Fruit fly (Drosophila melanogaster) whole organism, embryonic: ENCODE data around the gene tHMG1.

Experiments used
- Blimp-1 ChIP-seq: fragments of 200-800 bp; sonication (Bioruptor generic); optimal IDR thresholded peaks from 3 replicates; lab custom pipeline; 2018; ENCODE audit warnings: missing biosample characterization, missing genetic modification characterization, mild to moderate bottlenecking, moderate library complexity, missing genetic modification reagents
- CG10147 ChIP-seq: fragments of 200-800 bp; sonication (Bioruptor generic); optimal IDR thresholded peaks from 2 replicates; lab custom pipeline; 2019; ENCODE audit warnings: missing biosample characterization, mild to moderate bottlenecking, missing genetic modification characterization, moderate library complexity
- CG1024 ChIP-seq: fragments of 200-800 bp; sonication (Bioruptor generic); IDR thresholded peaks from 2 replicates; pipeline ENCODE4 v1.3.6; 2022; ENCODE audit warnings: missing biosample characterization, missing genetic modification characterization
- CG10321 ChIP-seq: fragments of 200-800 bp; sonication (Bioruptor generic); IDR thresholded peaks from 2 replicates; pipeline ENCODE4 v1.3.6; 2022; ENCODE audit warnings: missing biosample characterization, missing genetic modification characterization
- CG11456 ChIP-seq: fragments of 200-800 bp; sonication (Bioruptor generic); IDR thresholded peaks from 3 replicates; pipeline ENCODE4 v1.3.6; 2022; ENCODE audit warnings: missing biosample characterization, missing genetic modification characterization
- CG11723 ChIP-seq: fragments of 200-800 bp; sonication (Bioruptor generic); optimal IDR thresholded peaks from 2 replicates; lab custom pipeline; 2017; ENCODE audit warnings: missing biosample characterization, mild to moderate bottlenecking, missing genetic modification characterization
- CG12071 ChIP-seq: fragments of 200-800 bp; sonication (Bioruptor generic); optimal IDR thresholded peaks from 3 replicates; lab custom pipeline; 2018; ENCODE audit warnings: missing biosample characterization, mild to moderate bottlenecking, missing genetic modification characterization
- CG12659 ChIP-seq: fragments of 200-800 bp; sonication (Bioruptor generic); optimal IDR thresholded peaks from 3 replicates; lab custom pipeline; 2017; ENCODE audit warnings: mild to moderate bottlenecking, missing biosample characterization, missing genetic modification reagents, missing genetic modification characterization
- CG14667 ChIP-seq: fragments of 200-800 bp; sonication (Bioruptor generic); IDR thresholded peaks from 2 replicates; pipeline ENCODE4 v1.3.6; 2022; ENCODE audit warnings: missing biosample characterization, missing genetic modification characterization
- CG15514 ChIP-seq: fragments of 200-800 bp; sonication (Bioruptor generic); optimal IDR thresholded peaks from 3 replicates; lab custom pipeline; 2017; ENCODE audit warnings: missing biosample characterization, missing genetic modification characterization, mild to moderate bottlenecking, moderate library complexity, missing genetic modification reagents
- CG15696 ChIP-seq: fragments of 200-800 bp; sonication (Bioruptor generic); optimal IDR thresholded peaks from 2 replicates; lab custom pipeline; 2019; ENCODE audit warnings: missing biosample characterization, mild to moderate bottlenecking, missing genetic modification characterization, moderate library complexity
- CG16815 ChIP-seq: fragments of 200-800 bp; sonication (Bioruptor generic); optimal IDR thresholded peaks from 3 replicates; lab custom pipeline; 2017; ENCODE audit warnings: missing biosample characterization, mild to moderate bottlenecking, missing genetic modification characterization
- CG17361 ChIP-seq: fragments of 200-800 bp; sonication (Bioruptor generic); IDR thresholded peaks from 3 replicates; pipeline ENCODE4 v1.3.6; 2022; ENCODE audit warnings: missing biosample characterization, missing genetic modification characterization
- CG31441 ChIP-seq: fragments of 200-800 bp; sonication (Bioruptor generic); IDR thresholded peaks from 2 replicates; pipeline ENCODE4 v1.3.6; 2022; ENCODE audit warnings: missing biosample characterization, missing genetic modification characterization
- CG32767 ChIP-seq: fragments of 200-800 bp; sonication (Bioruptor generic); IDR thresholded peaks from 2 replicates; pipeline ENCODE4 v1.3.6; 2022; ENCODE audit warnings: missing biosample characterization, missing genetic modification characterization
- CG3838 ChIP-seq: fragments of 200-800 bp; sonication (Bioruptor generic); optimal IDR thresholded peaks from 3 replicates; lab custom pipeline; 2016; ENCODE audit warnings: missing biosample characterization, missing genetic modification characterization
- CG42726 ChIP-seq: fragments of 200-800 bp; sonication (Bioruptor generic); IDR thresholded peaks from 2 replicates; pipeline ENCODE4 v1.3.6; 2022; ENCODE audit warnings: missing biosample characterization, missing genetic modification characterization; ENCODE audit not compliant: partially characterized antibody
- CG4360 ChIP-seq: fragments of 200-800 bp; sonication (Bioruptor generic); IDR thresholded peaks from 2 replicates; pipeline ENCODE4 v1.3.6; 2022; ENCODE audit warnings: missing biosample characterization, missing genetic modification characterization
- CG4404 ChIP-seq: fragments of 200-800 bp; sonication (Bioruptor generic); IDR thresholded peaks from 2 replicates; pipeline ENCODE4 v1.3.6; 2022; ENCODE audit warnings: missing biosample characterization, missing genetic modification characterization
- CG6765 ChIP-seq: fragments of 200-800 bp; sonication (Bioruptor generic); optimal IDR thresholded peaks from 3 replicates; lab custom pipeline; 2017; ENCODE audit warnings: missing biosample characterization, mild to moderate bottlenecking, missing genetic modification characterization
- CG9215 ChIP-seq: fragments of 200-800 bp; sonication (Bioruptor generic); IDR thresholded peaks from 2 replicates; pipeline ENCODE4 v1.3.6; 2022; ENCODE audit warnings: missing biosample characterization, missing genetic modification characterization
- Deaf1 ChIP-seq: fragments of 200-800 bp; optimal IDR thresholded peaks from 3 replicates; lab custom pipeline; 2019; ENCODE audit warnings: missing biosample characterization, mild to moderate bottlenecking, missing genetic modification characterization, moderate library complexity
- Doc2 ChIP-seq: fragments of 200-800 bp; sonication (Bioruptor generic); IDR thresholded peaks from 2 replicates; pipeline ENCODE4 v1.3.6; 2022; ENCODE audit warnings: missing biosample characterization, missing genetic modification characterization
- Dref ChIP-seq: fragments of 200-800 bp; sonication (Bioruptor generic); IDR thresholded peaks from 2 replicates; pipeline ENCODE4 v1.3.6; 2022; ENCODE audit warnings: missing biosample characterization, missing genetic modification characterization
- E2f2 ChIP-seq: fragments of 200-800 bp; sonication (Bioruptor generic); IDR thresholded peaks from 2 replicates; pipeline ENCODE4 v1.3.6; 2022; ENCODE audit warnings: missing biosample characterization, missing genetic modification characterization
- Gsc ChIP-seq: fragments of 200-800 bp; sonication (Bioruptor generic); IDR thresholded peaks from 2 replicates; pipeline ENCODE4 v1.3.6; 2022; ENCODE audit warnings: missing biosample characterization, missing genetic modification characterization
- H15 ChIP-seq: fragments of 200-800 bp; sonication (Bioruptor generic); IDR thresholded peaks from 3 replicates; pipeline ENCODE4 v1.3.6; 2022; ENCODE audit warnings: missing biosample characterization, missing genetic modification characterization
- MBD-R2 ChIP-seq: fragments of 200-800 bp; sonication (Bioruptor generic); IDR thresholded peaks from 2 replicates; pipeline ENCODE4 v1.3.6; 2022; ENCODE audit warnings: missing biosample characterization, missing genetic modification characterization
- Mad ChIP-seq: fragments of 200-800 bp; sonication (Bioruptor generic); optimal IDR thresholded peaks from 2 replicates; lab custom pipeline; 2016; ENCODE audit warnings: missing biosample characterization, missing genetic modification characterization
- Vsx1 ChIP-seq: fragments of 200-800 bp; sonication (Bioruptor generic); optimal IDR thresholded peaks from 2 replicates; lab custom pipeline; 2017; ENCODE audit warnings: missing biosample characterization, mild to moderate bottlenecking, missing genetic modification characterization, missing genetic modification reagents
- amos ChIP-seq: fragments of 200-800 bp; sonication (Bioruptor generic); IDR thresholded peaks from 2 replicates; pipeline ENCODE4 v1.3.6; 2022; ENCODE audit warnings: missing biosample characterization, missing genetic modification characterization; ENCODE audit not compliant: partially characterized antibody
- bbx ChIP-seq: fragments of 200-800 bp; sonication (Bioruptor generic); IDR thresholded peaks from 2 replicates; pipeline ENCODE4 v1.3.6; 2022; ENCODE audit warnings: missing biosample characterization, missing genetic modification characterization; ENCODE audit not compliant: partially characterized antibody
- chinmo ChIP-seq: fragments of 200-800 bp; sonication (Bioruptor generic); IDR thresholded peaks from 4 replicates; pipeline ENCODE4 v1.3.6; 2022; ENCODE audit warnings: missing biosample characterization, missing genetic modification characterization; ENCODE audit not compliant: partially characterized antibody
- chn ChIP-seq: fragments of 200-800 bp; sonication (Bioruptor generic); optimal IDR thresholded peaks from 2 replicates; lab custom pipeline; 2016; ENCODE audit warnings: missing biosample characterization, missing genetic modification characterization
- dmrt99B ChIP-seq: fragments of 200-800 bp; sonication (Bioruptor generic); optimal IDR thresholded peaks from 2 replicates; lab custom pipeline; 2018; ENCODE audit warnings: missing biosample characterization, mild to moderate bottlenecking, missing genetic modification characterization, moderate library complexity
- eyg ChIP-seq: fragments of 200-800 bp; sonication (Bioruptor generic); optimal IDR thresholded peaks from 3 replicates; lab custom pipeline; 2016; ENCODE audit warnings: missing biosample characterization, missing genetic modification characterization
- fd3F ChIP-seq: fragments of 200-800 bp; sonication (Bioruptor generic); optimal IDR thresholded peaks from 2 replicates; lab custom pipeline; 2018; ENCODE audit warnings: missing biosample characterization, mild to moderate bottlenecking, missing genetic modification characterization, moderate library complexity
- gce ChIP-seq: fragments of 200-800 bp; sonication (Bioruptor generic); IDR thresholded peaks from 3 replicates; pipeline ENCODE4 v1.3.6; 2022; ENCODE audit warnings: missing biosample characterization, missing genetic modification characterization
- hbn ChIP-seq: fragments of 200-800 bp; sonication (Bioruptor generic); IDR thresholded peaks from 2 replicates; pipeline ENCODE4 v1.3.6; 2022; ENCODE audit warnings: missing biosample characterization, missing genetic modification characterization; ENCODE audit not compliant: partially characterized antibody
- kay ChIP-seq: fragments of 200-800 bp; sonication (Bioruptor generic); optimal IDR thresholded peaks from 2 replicates; lab custom pipeline; 2016; ENCODE audit warnings: missing biosample characterization, missing genetic modification characterization
- oc ChIP-seq: fragments of 200-800 bp; sonication (Bioruptor generic); optimal IDR thresholded peaks from 2 replicates; lab custom pipeline; 2018; ENCODE audit warnings: missing biosample characterization, mild to moderate bottlenecking, missing genetic modification characterization, moderate library complexity
- onecut ChIP-seq: fragments of 200-800 bp; sonication (Bioruptor generic); IDR thresholded peaks from 2 replicates; pipeline ENCODE4 v1.3.6; 2022; ENCODE audit warnings: missing biosample characterization, missing genetic modification characterization
- run ChIP-seq: fragments of 200-800 bp; sonication (Bioruptor generic); optimal IDR thresholded peaks from 3 replicates; lab custom pipeline; 2018; ENCODE audit warnings: missing biosample characterization, mild to moderate bottlenecking, missing genetic modification characterization
- slbo ChIP-seq: fragments of 200-800 bp; sonication (Bioruptor generic); IDR thresholded peaks from 2 replicates; pipeline ENCODE4 v1.3.6; 2022; ENCODE audit warnings: missing biosample characterization, missing genetic modification characterization
- stwl ChIP-seq: fragments of 200-800 bp; sonication (Bioruptor generic); optimal IDR thresholded peaks from 3 replicates; lab custom pipeline; 2018; ENCODE audit warnings: missing biosample characterization, mild to moderate bottlenecking, missing genetic modification characterization, moderate library complexity
- vnd ChIP-seq: fragments of 200-800 bp; sonication (Bioruptor generic); IDR thresholded peaks from 3 replicates; pipeline ENCODE4 v1.3.6; 2022; ENCODE audit warnings: missing biosample characterization, missing genetic modification characterization; ENCODE audit not compliant: partially characterized antibody
- wdn ChIP-seq: fragments of 200-800 bp; sonication (Bioruptor generic); IDR thresholded peaks from 2 replicates; pipeline ENCODE4 v1.3.6; 2022; ENCODE audit warnings: missing biosample characterization, missing genetic modification characterization
- wor ChIP-seq: fragments of 200-800 bp; sonication (Bioruptor generic); IDR thresholded peaks from 2 replicates; pipeline ENCODE4 v1.3.6; 2022; ENCODE audit warnings: missing biosample characterization, missing genetic modification characterization
- zfh2 ChIP-seq: fragments of 200-800 bp; sonication (Bioruptor generic); optimal IDR thresholded peaks from 2 replicates; lab custom pipeline; 2016; ENCODE audit warnings: missing biosample characterization, missing genetic modification characterization

Gene tHMG1

DNA sequence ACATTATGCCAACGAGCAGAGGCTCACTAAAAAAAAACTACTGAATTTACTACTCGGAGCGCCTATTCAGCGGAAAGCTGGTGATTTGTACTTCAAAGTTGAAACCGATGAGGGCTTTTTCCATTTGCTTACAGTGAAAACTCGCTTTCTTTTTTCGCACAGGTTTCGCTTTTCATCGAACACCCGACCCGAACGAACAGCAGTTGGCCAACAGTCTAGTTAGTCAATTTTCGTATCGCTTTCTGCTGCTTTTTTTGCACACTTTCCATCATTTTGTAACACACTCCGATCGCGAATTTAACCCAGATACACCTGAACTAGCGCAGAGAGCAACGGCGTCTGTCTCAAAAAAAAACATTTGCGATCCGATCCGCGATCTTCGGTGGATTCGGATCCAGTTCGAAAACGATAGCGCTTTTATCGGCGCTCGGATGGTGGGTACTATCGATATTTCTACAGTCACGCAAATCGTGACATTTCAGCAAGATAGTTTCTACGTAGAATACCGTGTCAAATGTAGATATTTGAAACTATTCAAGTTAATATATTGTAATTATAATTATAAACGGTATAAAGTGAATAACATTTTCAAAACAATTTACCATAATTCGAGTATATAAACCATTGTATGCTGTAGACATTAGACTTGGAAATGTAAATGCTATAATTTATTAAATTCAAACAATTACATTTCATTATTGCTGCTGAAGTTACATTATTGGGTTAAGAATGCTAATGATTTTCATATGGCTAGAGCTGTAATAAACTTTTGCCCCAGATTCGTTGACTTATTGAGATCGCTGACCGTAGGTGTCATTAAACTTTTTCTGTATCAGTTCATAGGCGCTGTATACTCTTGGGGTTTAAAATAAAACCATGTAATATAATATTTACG is 36.9 kb downstream of the tHMG1 start, which contains the start of gene CG5346 (continued):
- no peak for TF ChIP-seq CG16815
- TF ChIP-seq onecut (GFP tag; lab: Robert Waterston, UW), result no peak
- no peak for TF ChIP-seq Vsx1 (GFP tag; lab: Kevin White, UChicago)
- TF ChIP-seq gce, result no peak
- TF ChIP-seq CG4404 (GFP tag; lab: Robert Waterston, UW), result no peak
- TF ChIP-seq amos, result peak; percentile 92
- TF ChIP-seq CG10321 (GFP tag; lab: Robert Waterston, UW), result no peak
- peak; percentile 61 for TF ChIP-seq CG12659 (GFP tag; lab: Kevin White, UChicago)
- peak; percentile 81 for TF ChIP-seq vnd (GFP tag; lab: Robert Waterston, UW)
- TF ChIP-seq Dref (GFP tag; lab: Robert Waterston, UW), result peak; percentile 91
- TF ChIP-seq hbn (GFP tag; lab: Robert Waterston, UW), result peak; percentile 84
- peak; percentile 33 for TF ChIP-seq Blimp-1 (GFP tag; lab: Kevin White, UChicago)
- TF ChIP-seq CG42726 (GFP tag; lab: Robert Waterston, UW), result peak; percentile 84
- no peak for TF ChIP-seq run (tag; lab: Kevin White, UChicago)
- no peak for TF ChIP-seq eyg
- TF ChIP-seq CG15514 (GFP tag; lab: Kevin White, UChicago), result peak; percentile 99
- TF ChIP-seq kay, result no peak
- no peak for TF ChIP-seq CG12071 (GFP tag; lab: Kevin White, UChicago)
- TF ChIP-seq Mad, result no peak
- TF ChIP-seq CG17361, result 0 out of 3 replicates have a peak, but pooled peaks have one; percentile 19
- peak; percentile 91 for TF ChIP-seq bbx (GFP tag; lab: Robert Waterston, UW)
- TF ChIP-seq chn (GFP tag; lab: Kevin White, UChicago), result no peak
- no peak for TF ChIP-seq CG9215 (GFP tag; lab: Robert Waterston, UW)
- no peak for TF ChIP-seq wor (GFP tag; lab: Robert Waterston, UW)
- TF ChIP-seq CG6765 (GFP tag; lab: Kevin White, UChicago), result no peak
- no peak for TF ChIP-seq H15
- TF ChIP-seq slbo, result no peak; the same call in 1 of the 2 replicates
- 0 out of 2 replicates have a peak, but pooled peaks have one; percentile 37 for TF ChIP-seq CG31441
- no peak for TF ChIP-seq zfh2
- no peak for TF ChIP-seq wdn (GFP tag; lab: Robert Waterston, UW)
- no peak for TF ChIP-seq CG1024 (GFP tag; lab: Robert Waterston, UW)
- no peak for TF ChIP-seq oc
- peak; percentile 80; the same call in 1 of the 4 replicates for TF ChIP-seq chinmo (GFP tag; lab: Robert Waterston, UW)
- no peak for TF ChIP-seq Doc2 (GFP tag; lab: Robert Waterston, UW)
- no peak for TF ChIP-seq CG3838 (GFP tag; lab: Kevin White, UChicago)
- TF ChIP-seq CG11723, result no peak
- no peak for TF ChIP-seq CG32767 (GFP tag; lab: Robert Waterston, UW)
- TF ChIP-seq CG11456 (GFP tag; lab: Robert Waterston, UW), result no peak
- peak; percentile 67 for TF ChIP-seq stwl (tag; lab: Kevin White, UChicago)
- TF ChIP-seq Deaf1 (tag; lab: Kevin White, UChicago), result peak; percentile 55
- peak; percentile 69 for TF ChIP-seq E2f2 (GFP tag; lab: Robert Waterston, UW)
- no peak for TF ChIP-seq fd3F (GFP tag; lab: Kevin White, UChicago)
- TF ChIP-seq MBD-R2 (GFP tag; lab: Robert Waterston, UW), result peak; percentile 27
- TF ChIP-seq CG15696 (tag; lab: Kevin White, UChicago), result no peak
- no peak for TF ChIP-seq CG10147 (GFP tag; lab: Kevin White, UChicago)
- no peak for TF ChIP-seq CG4360 (GFP tag; lab: Robert Waterston, UW)
- TF ChIP-seq Gsc, result no peak
- no peak for TF ChIP-seq dmrt99B (tag; lab: Kevin White, UChicago)
- TF ChIP-seq CG14667 (GFP tag; lab: Robert Waterston, UW), result no peak
